Fruit fly (Drosophila melanogaster): ENCODE measurements around the gene CG4213.

The CG4213 gene

dm6 chr2L:435311-435806, 33.4 kb upstream of the CG4213 start (continued):
- TF ChIP-seq Oli (tag; optimal IDR thresholded peaks at IDR 0.05) (peak; percentile 28), kay (GFP tag; optimal IDR thresholded peaks at IDR 0.05) (no peak), CHES-1-like (GFP tag; optimal IDR thresholded peaks at IDR 0.05) (no peak), Blimp-1 (GFP tag; optimal IDR thresholded peaks at IDR 0.05) (peak; percentile 56), Dad (GFP tag; optimal IDR thresholded peaks at IDR 0.05) (no peak), klu (GFP tag; IDR thresholded peaks at IDR 0.05) (no peak), btn (GFP tag; optimal IDR thresholded peaks at IDR 0.05) (no peak), schlank (tag; optimal IDR thresholded peaks at IDR 0.05) (no peak), Ssrp (tag; optimal IDR thresholded peaks at IDR 0.05) (peak; percentile 45), NfI (GFP tag; optimal IDR thresholded peaks at IDR 0.05) (no peak), CG11504 (tag; optimal IDR thresholded peaks at IDR 0.05) (peak; percentile 64), grn (GFP tag; optimal IDR thresholded peaks at IDR 0.05) (no peak), nmo (GFP tag; optimal IDR thresholded peaks at IDR 0.05) (peak; percentile 41), CG7987 (GFP tag; optimal IDR thresholded peaks at IDR 0.05) (no peak), CG10267 (tag; optimal IDR thresholded peaks at IDR 0.05) (peak; percentile 4), crol (GFP tag; IDR thresholded peaks at IDR 0.05) (peak; percentile 55), Hr78 (GFP tag; optimal IDR thresholded peaks at IDR 0.05) (peak in 1 of 2 experiments; percentile 43), Drgx (GFP tag; IDR thresholded peaks at IDR 0.05) (peak; percentile 88), CG12391 (tag; optimal IDR thresholded peaks at IDR 0.05) (peak; percentile 44), jumu (GFP tag; optimal IDR thresholded peaks at IDR 0.05) (no peak), Med (GFP tag) (peak; percentile 41), hbn (GFP tag; IDR thresholded peaks at IDR 0.05; ENCODE audit: partially characterized antibody) (no peak), CG17359 (tag; optimal IDR thresholded peaks at IDR 0.05) (peak; percentile 57), CG17385 (GFP tag; optimal IDR thresholded peaks at IDR 0.05) (peak; percentile 13), dmrt99B (tag; optimal IDR thresholded peaks at IDR 0.05) (peak; percentile 63), lola (GFP tag; optimal IDR thresholded peaks at IDR 0.05) (no peak), CG17361 (GFP tag; IDR thresholded peaks at IDR 0.05) (peak; percentile 33; the same call in 1 of the 3 replicates), CG6689 (GFP tag; IDR thresholded peaks at IDR 0.05) (0 out of 2 replicates have a peak, but pooled peaks have one; percentile 21), p53 (GFP tag; optimal IDR thresholded peaks at IDR 0.05) (no peak), lov (optimal IDR thresholded peaks at IDR 0.05) (no peak), lov (GFP tag; IDR thresholded peaks at IDR 0.05) (0 out of 3 replicates have a peak, but pooled peaks have one; percentile 17), ATbp (GFP tag; optimal IDR thresholded peaks at IDR 0.05) (peak; percentile 31), CG4707 (GFP tag; optimal IDR thresholded peaks at IDR 0.05) (no peak), CG9215 (GFP tag; IDR thresholded peaks at IDR 0.05) (no peak), emc (GFP tag; optimal IDR thresholded peaks at IDR 0.05) (no peak), seq (GFP tag; IDR thresholded peaks at IDR 0.05) (0 out of 2 replicates have a peak, but pooled peaks have one; percentile 12), CG10321 (GFP tag; IDR thresholded peaks at IDR 0.05) (no peak), hkb (optimal IDR thresholded peaks at IDR 0.05) (no peak), hkb (GFP tag; IDR thresholded peaks at IDR 0.05) (peak; percentile 33; the same call in 1 of the 2 replicates), so (GFP tag; IDR thresholded peaks at IDR 0.05) (0 out of 3 replicates have a peak, but pooled peaks have one; percentile 44), org-1 (GFP tag; optimal IDR thresholded peaks at IDR 0.05) (no peak), CG32767 (GFP tag; IDR thresholded peaks at IDR 0.05) (0 out of 2 replicates have a peak, but pooled peaks have one; percentile 38), Kr (GFP tag; optimal IDR thresholded peaks at IDR 0.05) (no peak), chinmo (GFP tag; IDR thresholded peaks at IDR 0.05; ENCODE audit: partially characterized antibody) (no peak), CG5953 (GFP tag; IDR thresholded peaks at IDR 0.05) (0 out of 2 replicates have a peak, but pooled peaks have one; percentile 10), Ptx1 (GFP tag; IDR thresholded peaks at IDR 0.05) (peak; percentile 50; the same call in 1 of the 2 replicates), sens (GFP tag) (peak; percentile 67), Sox102F (GFP tag; optimal IDR thresholded peaks at IDR 0.05) (peak; percentile 59), CG14710 (tag; optimal IDR thresholded peaks at IDR 0.05) (peak; percentile 12), sd (tag; optimal IDR thresholded peaks at IDR 0.05) (peak; percentile 34)

Measured in whole organism, embryonic.